Worm (Caenorhabditis elegans): ENCODE measurements around the gene nrde-1.
A peak's percentile ranks its signal among the peaks of the same experiment; 100 is the strongest.

Gene nrde-1

ce11 chrIII:3664224-3664623 is 49.0 kb upstream of the nrde-1 start, which contains the start of gene C46F11.4 (continued):
- TF ChIP-seq hlh-6 (tag; optimal IDR thresholded peaks at IDR 0.05) = no peak
- no peak for TF ChIP-seq elt-4 (tag; optimal IDR thresholded peaks at IDR 0.05)
- TF ChIP-seq hlh-8 (tag; optimal IDR thresholded peaks at IDR 0.05) = peak; percentile 92
- peak; percentile 89 for TF ChIP-seq ceh-19 (GFP tag; optimal IDR thresholded peaks at IDR 0.05)
- no peak for TF ChIP-seq pqm-1 (tag; optimal IDR thresholded peaks at IDR 0.05)
- peak; percentile 78 for TF ChIP-seq che-1 (tag; optimal IDR thresholded peaks at IDR 0.05)
- TF ChIP-seq fkh-10 (GFP tag; optimal IDR thresholded peaks at IDR 0.05) = peak; percentile 30
- peak; percentile 79 for TF ChIP-seq rnt-1 (tag; optimal IDR thresholded peaks at IDR 0.05)
- TF ChIP-seq odd-2 (tag; optimal IDR thresholded peaks at IDR 0.05) = peak; percentile 87
- peak; percentile 66 for TF ChIP-seq hlh-13 (GFP tag; optimal IDR thresholded peaks at IDR 0.05)
- no peak for TF ChIP-seq nhr-11 (tag; optimal IDR thresholded peaks at IDR 0.05)
- no peak for TF ChIP-seq ceh-9 (tag; optimal IDR thresholded peaks at IDR 0.05)
- peak; percentile 82 for TF ChIP-seq hlh-15 (tag; optimal IDR thresholded peaks at IDR 0.05)
- TF ChIP-seq tbx-7 (tag; optimal IDR thresholded peaks at IDR 0.05) = peak; percentile 43
- peak; percentile 80 for TF ChIP-seq ztf-16 (tag; optimal IDR thresholded peaks at IDR 0.05)
- peak; percentile 34 for TF ChIP-seq unc-42 (tag; optimal IDR thresholded peaks at IDR 0.05)
- peak; percentile 23 for TF ChIP-seq ets-4 (tag; optimal IDR thresholded peaks at IDR 0.05)
- TF ChIP-seq nhr-232 (tag; optimal IDR thresholded peaks at IDR 0.05) = peak; percentile 68
- peak; percentile 78 for TF ChIP-seq zip-5 (tag; optimal IDR thresholded peaks at IDR 0.05)
- peak; percentile 96 for TF ChIP-seq elt-2 (tag; optimal IDR thresholded peaks at IDR 0.05)
- no peak for TF ChIP-seq unc-55 (GFP tag; optimal IDR thresholded peaks at IDR 0.05)
- TF ChIP-seq ceh-31 (tag; optimal IDR thresholded peaks at IDR 0.05) = peak; percentile 84
- TF ChIP-seq ahr-1 (tag; optimal IDR thresholded peaks at IDR 0.05) = peak; percentile 78
- TF ChIP-seq C38D4.7 (GFP tag; optimal IDR thresholded peaks at IDR 0.05) = peak; percentile 82
- TF ChIP-seq ceh-6 (GFP tag; optimal IDR thresholded peaks at IDR 0.05) = peak; percentile 84
- no peak for TF ChIP-seq pha-4 (tag; optimal IDR thresholded peaks at IDR 0.05)
- peak; percentile 70 for TF ChIP-seq C08G9.2 (tag; optimal IDR thresholded peaks at IDR 0.05)

ce11 chrIII:3670336-3670735 is 42.9 kb upstream of the nrde-1 start, which contains the start of gene C46F11.6:
Gene C46F11.6 (minus strand): TSS chrIII:3670436.
- no peak for TF ChIP-seq che-1 (tag; optimal IDR thresholded peaks at IDR 0.05)
- no peak for TF ChIP-seq madf-2 (tag; optimal IDR thresholded peaks at IDR 0.05)
- TF ChIP-seq ref-2 (tag; optimal IDR thresholded peaks at IDR 0.05) = no peak
- TF ChIP-seq unc-86 (tag; optimal IDR thresholded peaks at IDR 0.05) = no peak
- no peak for TF ChIP-seq ztf-16 (tag; optimal IDR thresholded peaks at IDR 0.05)
- no peak for TF ChIP-seq nhr-11 (tag; optimal IDR thresholded peaks at IDR 0.05)
- no peak for TF ChIP-seq hlh-15 (tag; optimal IDR thresholded peaks at IDR 0.05)
- TF ChIP-seq nfya-1 (tag; optimal IDR thresholded peaks at IDR 0.05) = no peak
- no peak for TF ChIP-seq fax-1 (tag; optimal IDR thresholded peaks at IDR 0.05)
- TF ChIP-seq rnt-1 (tag; optimal IDR thresholded peaks at IDR 0.05) = no peak
- TF ChIP-seq T23F11.4 (GFP tag; optimal IDR thresholded peaks at IDR 0.05) = no peak
- no peak for TF ChIP-seq F13H6.1 (tag; optimal IDR thresholded peaks at IDR 0.05)
- no peak for TF ChIP-seq sox-4 (tag; optimal IDR thresholded peaks at IDR 0.05)

- TF ChIP-seq pax-1 (tag; optimal IDR thresholded peaks at IDR 0.05) (peak; percentile 15), C38D4.7 (GFP tag; optimal IDR thresholded peaks at IDR 0.05) (no peak)
Observed at ce11 chrIII:3670984-3671383, 42.3 kb upstream of the nrde-1 start.

DNA sequence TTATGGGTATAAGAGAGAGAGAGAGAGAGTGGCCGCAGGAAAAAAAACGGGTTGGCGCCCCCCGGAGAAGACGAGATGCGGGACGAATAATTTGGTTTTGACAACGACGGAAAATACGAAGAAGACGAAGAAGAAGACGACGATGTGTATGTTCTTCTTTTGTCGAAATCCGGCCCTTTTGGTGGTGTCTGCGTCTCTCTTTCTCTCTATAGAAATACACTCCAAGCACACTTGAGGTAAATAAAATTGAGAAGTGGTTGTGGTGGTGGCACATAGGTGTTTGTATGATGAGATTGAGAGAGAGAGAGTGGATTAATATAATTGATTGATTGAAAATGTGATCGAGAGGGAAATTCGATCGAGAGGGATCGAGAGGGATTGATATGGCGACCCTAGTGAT is 40.4 kb upstream of the nrde-1 start:
- TF ChIP-seq ahr-1 (tag; optimal IDR thresholded peaks at IDR 0.05) (no peak), ceh-34 (tag; optimal IDR thresholded peaks at IDR 0.05) (peak; percentile 5), pha-2 (tag; optimal IDR thresholded peaks at IDR 0.05) (no peak), hlh-8 (tag; optimal IDR thresholded peaks at IDR 0.05) (no peak), ceh-18 (tag; optimal IDR thresholded peaks at IDR 0.05) (no peak), K02D7.2 (tag; optimal IDR thresholded peaks at IDR 0.05) (no peak), unc-42 (tag; optimal IDR thresholded peaks at IDR 0.05) (peak; percentile 79), dve-1 (tag; optimal IDR thresholded peaks at IDR 0.05) (no peak), nhr-232 (tag; optimal IDR thresholded peaks at IDR 0.05) (no peak), unc-86 (tag; optimal IDR thresholded peaks at IDR 0.05) (no peak), nfya-1 (tag; optimal IDR thresholded peaks at IDR 0.05) (peak; percentile 2), pax-1 (tag; optimal IDR thresholded peaks at IDR 0.05) (no peak), mec-3 (tag; optimal IDR thresholded peaks at IDR 0.05; ENCODE audit: borderline replicate concordance) (no peak), lim-6 (tag; optimal IDR thresholded peaks at IDR 0.05) (no peak), pros-1 (tag; optimal IDR thresholded peaks at IDR 0.05) (no peak), hlh-13 (GFP tag; optimal IDR thresholded peaks at IDR 0.05) (no peak), ceh-31 (tag; optimal IDR thresholded peaks at IDR 0.05) (peak; percentile 21), ceh-22 (tag; optimal IDR thresholded peaks at IDR 0.05) (peak; percentile 43), pha-4 (tag; optimal IDR thresholded peaks at IDR 0.05) (no peak), hlh-15 (tag; optimal IDR thresholded peaks at IDR 0.05) (no peak), gmeb-2 (tag; optimal IDR thresholded peaks at IDR 0.05) (no peak)
